ENCODE assay signal across 4 fruit fly cellular contexts in genomic region chr2L:8350560-8351171, dm6.
TF ChIP-seq lines count a peak whose summit lies in the region.

No protein-coding gene starts in this region.

- no peak for TF ChIP-seq CTCF in whole organism, embryonic (GFP tag; optimal IDR thresholded peaks at IDR 0.05; lab: Kevin White, UChicago)

TF ChIP-seq in whole organism, adult, 20 proteins besides CTCF, POLR2A, EP300 and RAD21:
- TF ChIP-seq kay (GFP tag; lab: Kevin White, UChicago; ENCODE audit: borderline replicate concordance): peak; percentile 56
- no peak for TF ChIP-seq CG1620 (GFP tag; optimal IDR thresholded peaks at IDR 0.05; lab: Kevin White, UChicago)

TF ChIP-seq in whole organism, embryonic, 481 proteins besides CTCF, POLR2A, EP300 and RAD21 (continues in another document):
- TF ChIP-seq CG8290 (GFP tag; optimal IDR thresholded peaks at IDR 0.05; lab: Kevin White, UChicago) (no peak), CG8290 (tag; optimal IDR thresholded peaks at IDR 0.05; lab: Kevin White, UChicago) (peak in 1 of 2 experiments; percentile 63), CG31388 (GFP tag; optimal IDR thresholded peaks at IDR 0.05; lab: Kevin White, UChicago) (no peak), stc (GFP tag; IDR thresholded peaks at IDR 0.05; lab: Robert Waterston, UW) (no peak), Meics (GFP tag; optimal IDR thresholded peaks at IDR 0.05; lab: Kevin White, UChicago) (peak; percentile 58), CG13123 (GFP tag; optimal IDR thresholded peaks at IDR 0.05; lab: Kevin White, UChicago) (no peak), so (GFP tag; IDR thresholded peaks at IDR 0.05; lab: Robert Waterston, UW) (0 out of 3 replicates have a peak, but pooled peaks have one; percentile 36), Jarid2 (GFP tag; optimal IDR thresholded peaks at IDR 0.05; lab: Kevin White, UChicago) (peak; percentile 19), Rfx (GFP tag; IDR thresholded peaks at IDR 0.05; lab: Robert Waterston, UW) (no peak; the same call in 1 of the 2 replicates), CG34224 (GFP tag; IDR thresholded peaks at IDR 0.05; lab: Robert Waterston, UW; ENCODE audit: partially characterized antibody) (no peak), Lpt (GFP tag; optimal IDR thresholded peaks at IDR 0.05; lab: Kevin White, UChicago) (no peak), disco-r (GFP tag; optimal IDR thresholded peaks at IDR 0.05; lab: Kevin White, UChicago) (no peak), CG4617 (GFP tag; optimal IDR thresholded peaks at IDR 0.05; lab: Kevin White, UChicago; ENCODE audit: borderline replicate concordance) (no peak), CG34422 (GFP tag; IDR thresholded peaks at IDR 0.05; lab: Robert Waterston, UW) (no peak), CG6813 (GFP tag; optimal IDR thresholded peaks at IDR 0.05; lab: Kevin White, UChicago) (peak; percentile 36), Oaz (GFP tag; IDR thresholded peaks at IDR 0.05; lab: Robert Waterston, UW) (no peak), tx (GFP tag; optimal IDR thresholded peaks at IDR 0.05; lab: Kevin White, UChicago) (no peak), nerfin-2 (GFP tag; IDR thresholded peaks at IDR 0.05; lab: Robert Waterston, UW; ENCODE audit: partially characterized antibody) (no peak), CG2889 (GFP tag; IDR thresholded peaks at IDR 0.05; lab: Robert Waterston, UW) (no peak), Nf-YC (tag; optimal IDR thresholded peaks at IDR 0.05; lab: Kevin White, UChicago) (no peak), CG8478 (optimal IDR thresholded peaks at IDR 0.05; lab: Kevin White, UChicago) (no peak), Dek (tag; optimal IDR thresholded peaks at IDR 0.05; lab: Kevin White, UChicago) (peak; percentile 41), lov (optimal IDR thresholded peaks at IDR 0.05; lab: Kevin White, UChicago) (no peak), lov (GFP tag; IDR thresholded peaks at IDR 0.05; lab: Robert Waterston, UW) (no peak), insv (GFP tag; optimal IDR thresholded peaks at IDR 0.05; lab: Kevin White, UChicago) (no peak), Dp (GFP tag; optimal IDR thresholded peaks at IDR 0.05; lab: Kevin White, UChicago) (no peak), CG14667 (GFP tag; IDR thresholded peaks at IDR 0.05; lab: Robert Waterston, UW) (no peak), Ets65A (GFP tag; lab: Kevin White, UChicago) (no peak), gce (GFP tag; IDR thresholded peaks at IDR 0.05; lab: Robert Waterston, UW) (no peak; the same call in 2 of the 3 replicates), wdn (GFP tag; IDR thresholded peaks at IDR 0.05; lab: Robert Waterston, UW) (no peak)

TF ChIP-seq in whole organism, prepupa, 60 proteins besides CTCF, POLR2A, EP300 and RAD21:
- TF ChIP-seq lz (GFP tag; optimal IDR thresholded peaks at IDR 0.05; lab: Kevin White, UChicago) (no peak), acj6 (GFP tag; optimal IDR thresholded peaks at IDR 0.05; lab: Kevin White, UChicago) (no peak), fkh (GFP tag; optimal IDR thresholded peaks at IDR 0.05; lab: Kevin White, UChicago) (peak; percentile 74), dsx (GFP tag; optimal IDR thresholded peaks at IDR 0.05; lab: Kevin White, UChicago; ENCODE audit: poor library complexity, severe bottlenecking) (no peak), CG8319 (GFP tag; optimal IDR thresholded peaks at IDR 0.05; lab: Kevin White, UChicago) (no peak), CG8119 (GFP tag; IDR thresholded peaks at IDR 0.05; lab: Robert Waterston, UW) (no peak), vri (GFP tag; optimal IDR thresholded peaks at IDR 0.05; lab: Kevin White, UChicago) (peak; percentile 28), net (GFP tag; optimal IDR thresholded peaks at IDR 0.05; lab: Kevin White, UChicago) (no peak), pdm3 (GFP tag; optimal IDR thresholded peaks at IDR 0.05; lab: Kevin White, UChicago) (no peak), topi (GFP tag; optimal IDR thresholded peaks at IDR 0.05; lab: Kevin White, UChicago) (no peak), CG32006 (GFP tag; optimal IDR thresholded peaks at IDR 0.05; lab: Kevin White, UChicago) (no peak), CG11294 (GFP tag; IDR thresholded peaks at IDR 0.05; lab: Robert Waterston, UW) (no peak), Blimp-1 (GFP tag; optimal IDR thresholded peaks at IDR 0.05; lab: Kevin White, UChicago) (no peak), Met (GFP tag; optimal IDR thresholded peaks at IDR 0.05; lab: Kevin White, UChicago) (no peak)
TF ChIP-seq in whole organism, prepupa: peak in this region for 2.

TF ChIP-seq in whole organism, wandering third instar larva, 38 proteins besides CTCF, POLR2A, EP300 and RAD21:
- TF ChIP-seq Rel (GFP tag; optimal IDR thresholded peaks at IDR 0.05; lab: Kevin White, UChicago) (no peak), Rel (tag; optimal IDR thresholded peaks at IDR 0.05; lab: Kevin White, UChicago) (peak; percentile 64), h (GFP tag; optimal IDR thresholded peaks at IDR 0.05; lab: Kevin White, UChicago) (peak; percentile 18), fru (GFP tag; optimal IDR thresholded peaks at IDR 0.05; lab: Kevin White, UChicago) (no peak), psq (GFP tag; optimal IDR thresholded peaks at IDR 0.05; lab: Kevin White, UChicago) (no peak), tai (GFP tag; optimal IDR thresholded peaks at IDR 0.05; lab: Kevin White, UChicago) (peak; percentile 15), rgr (GFP tag; optimal IDR thresholded peaks at IDR 0.05; lab: Kevin White, UChicago) (peak; percentile 59), jim (GFP tag; optimal IDR thresholded peaks at IDR 0.05; lab: Kevin White, UChicago) (no peak), CG32264 (GFP tag; optimal IDR thresholded peaks at IDR 0.05; lab: Kevin White, UChicago) (no peak), foxo (GFP tag; optimal IDR thresholded peaks at IDR 0.05; lab: Kevin White, UChicago) (peak in 1 of 2 experiments; percentile 9), Hnf4 (GFP tag; optimal IDR thresholded peaks at IDR 0.05; lab: Kevin White, UChicago) (no peak), Hr78 (GFP tag; optimal IDR thresholded peaks at IDR 0.05; lab: Kevin White, UChicago) (no peak), GATAd (GFP tag; optimal IDR thresholded peaks at IDR 0.05; lab: Kevin White, UChicago) (no peak), Hr83 (GFP tag; optimal IDR thresholded peaks at IDR 0.05; lab: Kevin White, UChicago; ENCODE audit: poor library complexity, severe bottlenecking) (peak; percentile 62), pan (optimal IDR thresholded peaks at IDR 0.05; lab: Kevin White, UChicago) (no peak), dl (GFP tag; optimal IDR thresholded peaks at IDR 0.05; lab: Kevin White, UChicago; ENCODE audit: insufficient read depth in 1 of 2, partially characterized antibody in 2 of 2) (no peak), lola (GFP tag; optimal IDR thresholded peaks at IDR 0.05; lab: Kevin White, UChicago) (no peak), Vsx2 (GFP tag; optimal IDR thresholded peaks at IDR 0.05; lab: Kevin White, UChicago; ENCODE audit: partially characterized antibody) (no peak), OdsH (GFP tag; optimal IDR thresholded peaks at IDR 0.05; lab: Kevin White, UChicago) (peak; percentile 37), CrebA (GFP tag; optimal IDR thresholded peaks at IDR 0.05; lab: Kevin White, UChicago; ENCODE audit: borderline replicate concordance) (peak; percentile 11)
TF ChIP-seq in whole organism, wandering third instar larva: peak in this region for 8.
